Worm (Caenorhabditis elegans) whole organism, L1 larva: ENCODE results near the gene ZK185.4.

Source experiments
- F16B12.6 ChIP-seq: fragments of 150-350 bp; optimal IDR thresholded peaks from 2 replicates; lab custom pipeline; 2014; ENCODE audit warnings: missing biosample characterization, missing genetic modification characterization
- alr-1 ChIP-seq: fragments of 200-800 bp; sonication (Bioruptor generic); optimal IDR thresholded peaks from 2 replicates; lab custom pipeline; 2018; ENCODE audit warnings: borderline replicate concordance, mild to moderate bottlenecking, missing genetic modification characterization, missing compliant biosample characterization
- aly-2 ChIP-seq: fragments of 150-350 bp; optimal IDR thresholded peaks from 2 replicates; lab custom pipeline; 2014; ENCODE audit warnings: missing biosample characterization, missing genetic modification characterization
- blmp-1 ChIP-seq: fragments of 150-350 bp; optimal IDR thresholded peaks from 2 replicates; lab custom pipeline; 2014; ENCODE audit warnings: missing biosample characterization, missing genetic modification characterization
- ceh-8 ChIP-seq: fragments of 200-800 bp; sonication (Bioruptor generic); optimal IDR thresholded peaks from 2 replicates; lab custom pipeline; 2018; ENCODE audit warnings: mild to moderate bottlenecking, missing genetic modification characterization, moderate library complexity, missing compliant biosample characterization
- ceh-82 ChIP-seq, 3 experiments: fragments of 150-350 bp in 1 of 3; sonication (generic microtip) in 2 of 3; optimal IDR thresholded peaks; 2 replicates each; lab custom pipeline; 2014 to 2017; ENCODE audit warnings: missing biosample characterization in 3 of 3, missing genetic modification characterization in 3 of 3
- ceh-88 ChIP-seq: fragments of 200-800 bp; sonication (Bioruptor generic); IDR thresholded peaks from 2 replicates; pipeline ENCODE4 v1.3.6; 2022; ENCODE audit warnings: missing genetic modification characterization, missing compliant biosample characterization
- ceh-90 ChIP-seq: sonication (generic microtip); optimal IDR thresholded peaks from 2 replicates; lab custom pipeline; 2016; ENCODE audit warnings: missing genetic modification characterization, missing compliant biosample characterization
- ces-1 ChIP-seq: fragments of 150-350 bp; optimal IDR thresholded peaks from 2 replicates; lab custom pipeline; 2014; ENCODE audit warnings: missing biosample characterization, missing genetic modification reagents, missing genetic modification characterization
- dsc-1 ChIP-seq: sonication (generic microtip); optimal IDR thresholded peaks from 2 replicates; lab custom pipeline; 2016; ENCODE audit warnings: mild to moderate bottlenecking, missing genetic modification characterization, missing compliant biosample characterization
- efl-3 ChIP-seq: fragments of 200-800 bp; sonication (Bioruptor generic); optimal IDR thresholded peaks from 2 replicates; lab custom pipeline; 2018; ENCODE audit warnings: mild to moderate bottlenecking, missing genetic modification characterization, missing compliant biosample characterization
- elt-3 ChIP-seq, 6 experiments: fragments of 150-350 bp in 1 of 6; sonication (generic microtip); optimal IDR thresholded peaks; 2 replicates each; lab custom pipeline; 2017 to 2018; ENCODE audit warnings: missing biosample characterization in 6 of 6, missing genetic modification characterization in 6 of 6, inconsistent platforms in 1 of 6
- fkh-4 ChIP-seq: sonication (generic microtip); optimal IDR thresholded peaks from 2 replicates; lab custom pipeline; 2016; ENCODE audit warnings: missing compliant biosample characterization, missing genetic modification characterization, borderline replicate concordance
- fkh-8 ChIP-seq: sonication (generic microtip); optimal IDR thresholded peaks from 2 replicates; lab custom pipeline; 2016; ENCODE audit warnings: mild to moderate bottlenecking, missing genetic modification characterization, missing compliant biosample characterization
- fos-1 ChIP-seq: fragments of 150-350 bp; optimal IDR thresholded peaks from 2 replicates; lab custom pipeline; 2014; ENCODE audit warnings: missing biosample characterization, missing genetic modification characterization
- grh-1 ChIP-seq: fragments of 200-800 bp; sonication (Bioruptor generic); IDR thresholded peaks from 2 replicates; pipeline ENCODE4 v1.3.6; 2022; ENCODE audit warnings: missing genetic modification reagents, missing genetic modification characterization, missing compliant biosample characterization
- hlh-4 ChIP-seq: sonication (generic microtip); optimal IDR thresholded peaks from 2 replicates; lab custom pipeline; 2016; ENCODE audit warnings: mild to moderate bottlenecking, missing genetic modification characterization, missing compliant biosample characterization
- hpl-2 ChIP-seq: fragments of 150-350 bp; optimal IDR thresholded peaks from 2 replicates; lab custom pipeline; 2014; ENCODE audit warnings: missing biosample characterization, missing genetic modification reagents, missing genetic modification characterization
- irx-1 ChIP-seq: sonication (generic microtip); optimal IDR thresholded peaks from 2 replicates; lab custom pipeline; 2016; ENCODE audit warnings: missing genetic modification characterization, missing compliant biosample characterization
- jun-1 ChIP-seq: fragments of 150-350 bp; optimal IDR thresholded peaks from 2 replicates; lab custom pipeline; 2014; ENCODE audit warnings: missing biosample characterization, missing genetic modification reagents, missing genetic modification characterization
- lin-14 ChIP-seq: fragments of 200-800 bp; sonication (Bioruptor generic); optimal IDR thresholded peaks from 2 replicates; lab custom pipeline; 2018; ENCODE audit warnings: mild to moderate bottlenecking, missing genetic modification characterization, moderate library complexity, missing compliant biosample characterization
- lin-35 ChIP-seq, 2 experiments: fragments of 150-350 bp; optimal IDR thresholded peaks; 2 replicates each; lab custom pipeline; 2014; ENCODE audit warnings: missing biosample characterization in 2 of 2, missing genetic modification characterization in 2 of 2, missing genetic modification reagents in 2 of 2
- lsy-2 ChIP-seq, 2 experiments: fragments of 150-350 bp; optimal IDR thresholded peaks; 2 replicates each; lab custom pipeline; 2014; ENCODE audit warnings: missing biosample characterization in 2 of 2, missing genetic modification characterization in 2 of 2
- mdl-1 ChIP-seq, 2 experiments: fragments of 150-350 bp; optimal IDR thresholded peaks; 2 replicates each; lab custom pipeline; 2014 to 2017; ENCODE audit warnings: missing biosample characterization in 2 of 2, missing genetic modification characterization in 2 of 2, inconsistent platforms in 1 of 2
- mef-2 ChIP-seq: fragments of 150-350 bp; optimal IDR thresholded peaks from 2 replicates; lab custom pipeline; 2014; ENCODE audit warnings: missing biosample characterization, missing genetic modification characterization
- nhr-12 ChIP-seq: sonication (generic microtip); optimal IDR thresholded peaks from 2 replicates; lab custom pipeline; 2017; ENCODE audit warnings: missing biosample characterization, missing genetic modification characterization
- nhr-19 ChIP-seq: fragments of 200-800 bp; sonication (Bioruptor generic); conservative IDR thresholded peaks from 2 replicates; pipeline ENCODE4 v1.3.6; 2022; ENCODE audit warnings: missing genetic modification characterization, missing compliant biosample characterization
- nhr-20 ChIP-seq: sonication (generic microtip); optimal IDR thresholded peaks from 2 replicates; lab custom pipeline; 2016; ENCODE audit warnings: mild to moderate bottlenecking, missing genetic modification characterization, missing compliant biosample characterization
- nhr-237 ChIP-seq: fragments of 150-350 bp; optimal IDR thresholded peaks from 2 replicates; lab custom pipeline; 2014; ENCODE audit warnings: missing biosample characterization, missing genetic modification characterization
- nhr-28 ChIP-seq: fragments of 150-350 bp; optimal IDR thresholded peaks from 2 replicates; lab custom pipeline; 2014; ENCODE audit warnings: missing biosample characterization, missing genetic modification characterization
- nhr-47 ChIP-seq: sonication (generic microtip); optimal IDR thresholded peaks from 2 replicates; lab custom pipeline; 2016; ENCODE audit warnings: mild to moderate bottlenecking, missing genetic modification characterization, moderate library complexity, missing compliant biosample characterization
- nhr-76 ChIP-seq: sonication (generic microtip); optimal IDR thresholded peaks from 2 replicates; lab custom pipeline; 2017; ENCODE audit warnings: missing biosample characterization, missing genetic modification characterization
- nhr-77 ChIP-seq: fragments of 150-350 bp; optimal IDR thresholded peaks from 2 replicates; lab custom pipeline; 2014; ENCODE audit warnings: missing biosample characterization, missing genetic modification characterization
- nhr-84 ChIP-seq: sonication (generic microtip); optimal IDR thresholded peaks from 2 replicates; lab custom pipeline; 2017; ENCODE audit warnings: missing biosample characterization, missing genetic modification characterization
- nhr-85 ChIP-seq: sonication (generic microtip); peaks from one replicate; lab custom pipeline; 2016; ENCODE audit warnings: missing genetic modification characterization, inconsistent platforms, missing compliant biosample characterization
- nhr-90 ChIP-seq: sonication (generic microtip); optimal IDR thresholded peaks from 2 replicates; lab custom pipeline; 2016; ENCODE audit warnings: mild to moderate bottlenecking, missing genetic modification characterization, missing compliant biosample characterization; ENCODE audit not compliant: poor library complexity
- pax-3 ChIP-seq: fragments of 200-800 bp; sonication (Bioruptor generic); optimal IDR thresholded peaks from 2 replicates; lab custom pipeline; 2018; ENCODE audit warnings: mild to moderate bottlenecking, missing genetic modification characterization, moderate library complexity, missing compliant biosample characterization
- snu-23 ChIP-seq: sonication (generic microtip); optimal IDR thresholded peaks from 2 replicates; lab custom pipeline; 2016; ENCODE audit warnings: missing genetic modification characterization, missing compliant biosample characterization
- tbx-2 ChIP-seq: sonication (generic microtip); optimal IDR thresholded peaks from 2 replicates; lab custom pipeline; 2016; ENCODE audit warnings: missing genetic modification characterization, missing compliant biosample characterization
- unc-30 ChIP-seq: sonication (generic microtip); optimal IDR thresholded peaks from 2 replicates; lab custom pipeline; 2017; ENCODE audit warnings: missing biosample characterization, missing genetic modification characterization
- unc-62 ChIP-seq: fragments of 150-350 bp; optimal IDR thresholded peaks from 2 replicates; lab custom pipeline; 2014; ENCODE audit warnings: missing biosample characterization, missing genetic modification reagents, missing genetic modification characterization
- unc-98 ChIP-seq: fragments of 200-800 bp; sonication (Bioruptor generic); IDR thresholded peaks from 2 replicates; pipeline ENCODE4 v1.3.6; 2022; ENCODE audit warnings: missing genetic modification characterization, missing compliant biosample characterization
- vab-15 ChIP-seq: sonication (generic microtip); optimal IDR thresholded peaks from 2 replicates; lab custom pipeline; 2017; ENCODE audit warnings: missing genotype, mild to moderate bottlenecking, missing genetic modification characterization, missing compliant biosample characterization
- xbp-1 ChIP-seq: sonication (generic microtip); optimal IDR thresholded peaks from 2 replicates; lab custom pipeline; 2016; ENCODE audit warnings: missing genetic modification characterization, missing compliant biosample characterization
- zip-4 ChIP-seq: fragments of 200-800 bp; sonication (Bioruptor generic); optimal IDR thresholded peaks from 2 replicates; lab custom pipeline; 2018; ENCODE audit warnings: mild to moderate bottlenecking, missing genetic modification characterization, moderate library complexity, missing compliant biosample characterization
- ztf-4 ChIP-seq: fragments of 150-350 bp; optimal IDR thresholded peaks from 2 replicates; lab custom pipeline; 2014; ENCODE audit warnings: missing biosample characterization, missing genetic modification characterization

ZK185.4 gene

ce11 chrIV:4518111-4518510, 14.8 kb downstream of the ZK185.4 start:
- no peak for TF ChIP-seq nhr-76 (tag; lab: Kevin White, UChicago)
- peak; percentile 98 for TF ChIP-seq blmp-1 (tag; lab: Kevin White, UChicago)

ce11 chrIV:4517066-4517465, 15.9 kb downstream of the ZK185.4 start, which contains the start of gene ZK180.5:
Gene ZK180.5, minus strand, starts transcription at chrIV:4517166.
- TF ChIP-seq nhr-47 (tag; lab: Kevin White, UChicago), result no peak
- TF ChIP-seq blmp-1 (tag; lab: Kevin White, UChicago), result peak; percentile 34

- TF ChIP-seq aly-2 (tag; lab: Kevin White, UChicago), result no peak
- no peak for TF ChIP-seq nhr-77 (tag; lab: Kevin White, UChicago)
- no peak for TF ChIP-seq xbp-1 (tag; lab: Kevin White, UChicago)
- TF ChIP-seq nhr-85 (tag; lab: Kevin White, UChicago), result no peak
- TF ChIP-seq ceh-8 (GFP tag; lab: Kevin White, UChicago), result peak; percentile 2
- TF ChIP-seq unc-98 (GFP tag; lab: Robert Waterston, UW), result no peak
Observed at ce11 chrIV:4516478-4516877, 16.4 kb downstream of the ZK185.4 start.

DNA sequence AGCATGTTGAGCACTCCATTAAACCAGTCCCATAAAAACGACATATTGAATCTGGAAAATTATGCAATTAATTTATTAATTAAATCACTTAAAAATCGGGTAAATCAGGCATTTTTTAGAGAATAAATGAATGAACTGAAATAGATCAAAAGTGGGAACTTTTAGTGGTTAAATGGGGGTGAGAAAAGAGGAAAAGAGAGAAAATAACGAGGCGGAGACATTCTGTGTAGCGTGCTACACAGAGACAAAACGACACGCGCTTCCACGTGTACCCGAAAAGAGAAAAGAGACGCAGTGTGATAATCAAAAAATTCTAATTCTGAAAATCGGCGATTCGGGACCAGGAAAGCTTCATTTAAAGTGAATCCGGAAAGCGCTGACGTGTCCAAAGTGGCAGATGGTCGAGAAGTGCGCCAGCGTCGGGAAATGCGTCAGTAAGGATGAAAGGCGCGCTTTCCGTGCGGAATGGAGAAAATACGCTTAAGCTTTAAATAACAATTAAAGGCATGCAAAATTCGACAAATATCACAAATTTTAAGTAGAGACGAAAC, 19.6 kb downstream of the ZK185.4 start, which contains the start of gene sar-1:
sar-1 (minus strand) TSS at position 51 of the 551 bp plus-strand sequence.
- TF ChIP-seq ces-1 (GFP tag; lab: Kevin White, UChicago) (no peak), nhr-20 (tag; lab: Kevin White, UChicago) (peak; percentile 86), fkh-8 (tag; lab: Kevin White, UChicago) (peak; percentile 71), grh-1 (GFP tag; lab: Robert Waterston, UW) (peak; percentile 79), mdl-1 (tag; optimal IDR thresholded peaks at IDR 0.05; lab: Kevin White, UChicago) (peak in 1 of 2 experiments; percentile 45), fos-1 (tag; lab: Kevin White, UChicago) (peak; percentile 80), ceh-82 (tag; optimal IDR thresholded peaks at IDR 0.05; lab: Kevin White, UChicago) (peak; percentile 73 to 80 (median 80)), vab-15 (tag; lab: Kevin White, UChicago) (no peak), irx-1 (tag; lab: Kevin White, UChicago) (peak; percentile 85), lin-14 (peak; percentile 88), mef-2 (tag; lab: Kevin White, UChicago) (no peak), nhr-28 (tag; lab: Kevin White, UChicago) (no peak), blmp-1 (tag; lab: Kevin White, UChicago) (peak; percentile 45), unc-62 (GFP tag; lab: Kevin White, UChicago) (no peak), tbx-2 (tag; lab: Kevin White, UChicago) (peak; percentile 88), fkh-4 (tag; lab: Kevin White, UChicago) (no peak), nhr-12 (tag; lab: Kevin White, UChicago) (no peak), nhr-237 (peak; percentile 41), dsc-1 (tag; lab: Kevin White, UChicago) (peak; percentile 91), F16B12.6 (peak; percentile 60), zip-4 (GFP tag; lab: Kevin White, UChicago) (peak; percentile 59), unc-30 (tag; lab: Kevin White, UChicago) (no peak), nhr-84 (tag; lab: Kevin White, UChicago) (no peak), snu-23 (GFP tag; lab: Kevin White, UChicago) (peak; percentile 90), hpl-2 (GFP tag; lab: Kevin White, UChicago) (peak; percentile 52), efl-3 (GFP tag; lab: Kevin White, UChicago) (peak; percentile 18), nhr-90 (tag; lab: Kevin White, UChicago) (peak; percentile 77), ceh-90 (no peak), hlh-4 (tag; lab: Kevin White, UChicago) (no peak), alr-1 (tag; lab: Kevin White, UChicago) (no peak), lsy-2 (tag; optimal IDR thresholded peaks at IDR 0.05; lab: Kevin White, UChicago) (peak; percentile 85 to 89), jun-1 (tag; lab: Kevin White, UChicago) (peak; percentile 69), elt-3 (tag; optimal IDR thresholded peaks at IDR 0.05; lab: Kevin White, UChicago) (peak in 2 of 6 experiments; percentile 13 to 27), nhr-76 (tag; lab: Kevin White, UChicago) (no peak), lin-35 (GFP tag; optimal IDR thresholded peaks at IDR 0.05; lab: Kevin White, UChicago) (peak; percentile 82 to 87), ztf-4 (tag; lab: Kevin White, UChicago) (peak; percentile 53), nhr-19 (GFP tag; lab: Robert Waterston, UW) (peak; percentile 83), ceh-88 (no peak), pax-3 (tag; lab: Kevin White, UChicago) (peak; percentile 72)
